Fruit fly (Drosophila melanogaster): ENCODE data around the gene CG10097.

Gene CG10097

dm6 chr3R:12379249-12379648 lies 16.5 kb downstream of the CG10097 start:
- TF ChIP-seq CTCF (GFP tag; optimal IDR thresholded peaks at IDR 0.05): no peak
- no peak for TF ChIP-seq scrt (GFP tag; optimal IDR thresholded peaks at IDR 0.05)
- no peak for TF ChIP-seq CG34224 (GFP tag; IDR thresholded peaks at IDR 0.05; ENCODE audit: partially characterized antibody)
- no peak for TF ChIP-seq CG11560 (tag; IDR thresholded peaks at IDR 0.05)
- TF ChIP-seq grn (GFP tag; optimal IDR thresholded peaks at IDR 0.05): peak; percentile 9
- TF ChIP-seq CG14965 (GFP tag; optimal IDR thresholded peaks at IDR 0.05; ENCODE audit: borderline replicate concordance): no peak
- no peak for TF ChIP-seq CG12219 (GFP tag; optimal IDR thresholded peaks at IDR 0.05)
- no peak for TF ChIP-seq CG12155 (GFP tag; optimal IDR thresholded peaks at IDR 0.05)
- no peak for TF ChIP-seq org-1 (GFP tag; optimal IDR thresholded peaks at IDR 0.05)
- no peak for TF ChIP-seq Dp (GFP tag; optimal IDR thresholded peaks at IDR 0.05)
- peak; percentile 23 for TF ChIP-seq sug (tag; optimal IDR thresholded peaks at IDR 0.05)
- TF ChIP-seq kni (GFP tag; optimal IDR thresholded peaks at IDR 0.05): no peak
- no peak for TF ChIP-seq Xbp1 (GFP tag; optimal IDR thresholded peaks at IDR 0.05)
- TF ChIP-seq mirr (GFP tag; optimal IDR thresholded peaks at IDR 0.05): peak; percentile 50
- no peak for TF ChIP-seq Max (GFP tag; optimal IDR thresholded peaks at IDR 0.05)
- no peak for TF ChIP-seq pan (optimal IDR thresholded peaks at IDR 0.05)
- no peak for TF ChIP-seq pan (GFP tag; optimal IDR thresholded peaks at IDR 0.05 in 1 of 2, IDR thresholded peaks at IDR 0.05 in 1 of 2)
- no peak for TF ChIP-seq CG34376 (GFP tag; optimal IDR thresholded peaks at IDR 0.05)
- no peak for TF ChIP-seq Sox100B (GFP tag; optimal IDR thresholded peaks at IDR 0.05)
- TF ChIP-seq vnd (GFP tag; IDR thresholded peaks at IDR 0.05; ENCODE audit: partially characterized antibody): no peak
- TF ChIP-seq CG31224 (GFP tag; IDR thresholded peaks at IDR 0.05): no peak
- no peak for TF ChIP-seq CG13624 (GFP tag; optimal IDR thresholded peaks at IDR 0.05)
- no peak for TF ChIP-seq CG10462 (GFP tag; optimal IDR thresholded peaks at IDR 0.05)
- no peak for TF ChIP-seq CG11504 (tag; optimal IDR thresholded peaks at IDR 0.05)
- TF ChIP-seq nerfin-2 (GFP tag; IDR thresholded peaks at IDR 0.05; ENCODE audit: partially characterized antibody): no peak
- TF ChIP-seq exex (tag; optimal IDR thresholded peaks at IDR 0.05): peak; percentile 79

- TF ChIP-seq Sin3A (optimal IDR thresholded peaks at IDR 0.05) (no peak), ewg (GFP tag; optimal IDR thresholded peaks at IDR 0.05) (no peak), CHES-1-like (GFP tag; optimal IDR thresholded peaks at IDR 0.05) (no peak), Ravus (GFP tag; IDR thresholded peaks at IDR 0.05) (no peak), CG3847 (GFP tag; IDR thresholded peaks at IDR 0.05) (no peak), CG2120 (GFP tag; optimal IDR thresholded peaks at IDR 0.05) (no peak), CG8359 (GFP tag; optimal IDR thresholded peaks at IDR 0.05; ENCODE audit: borderline replicate concordance) (no peak), CG2678 (tag; optimal IDR thresholded peaks at IDR 0.05) (no peak), CG4617 (GFP tag; optimal IDR thresholded peaks at IDR 0.05; ENCODE audit: borderline replicate concordance) (no peak), twi (tag; optimal IDR thresholded peaks at IDR 0.05) (no peak), gem (tag; optimal IDR thresholded peaks at IDR 0.05) (no peak), fru (optimal IDR thresholded peaks at IDR 0.05) (no peak), CG1233 (GFP tag; optimal IDR thresholded peaks at IDR 0.05) (no peak), ci (GFP tag; IDR thresholded peaks at IDR 0.05) (no peak)
These were observed 17.6 kb downstream of the CG10097 start, which contains the start of gene GstD7 for dm6 chr3R:12378200-12378599. GstD7 (plus strand) TSS chr3R:12378500.

- no peak for TF ChIP-seq CG8944 (GFP tag; optimal IDR thresholded peaks at IDR 0.05)
- no peak for TF ChIP-seq sr (GFP tag; IDR thresholded peaks at IDR 0.05)
- TF ChIP-seq Blimp-1 (GFP tag; optimal IDR thresholded peaks at IDR 0.05): no peak
- no peak for TF ChIP-seq CG32772 (GFP tag; IDR thresholded peaks at IDR 0.05)
- no peak for TF ChIP-seq CG17568 (GFP tag; optimal IDR thresholded peaks at IDR 0.05)
- TF ChIP-seq CG7357 (GFP tag; IDR thresholded peaks at IDR 0.05): no peak
- TF ChIP-seq knrl (GFP tag; IDR thresholded peaks at IDR 0.05; ENCODE audit: partially characterized antibody): no peak
- no peak for TF ChIP-seq CG7745 (tag; optimal IDR thresholded peaks at IDR 0.05)
- TF ChIP-seq CG12391 (tag; optimal IDR thresholded peaks at IDR 0.05): no peak
- no peak for TF ChIP-seq CG13123 (GFP tag; optimal IDR thresholded peaks at IDR 0.05)
- no peak for TF ChIP-seq zen2 (GFP tag; IDR thresholded peaks at IDR 0.05; ENCODE audit: partially characterized antibody)
- TF ChIP-seq ara (GFP tag; IDR thresholded peaks at IDR 0.05): no peak
These were observed 19.0 kb downstream of the CG10097 start, which contains the start of gene GstD6 for dm6 chr3R:12376828-12377227. GstD6 (plus strand) TSS chr3R:12377128.
